Worm (Caenorhabditis elegans) whole organism, mixed stage, embryonic: Measurements from ENCODE around the gene egl-1.

Experiments
- bed-3 ChIP-seq: fragments of 200-800 bp; sonication (Bioruptor generic); optimal IDR thresholded peaks from 3 replicates; lab custom pipeline; 2018; ENCODE audit warnings: mild to moderate bottlenecking, missing genetic modification characterization, moderate library complexity, missing compliant biosample characterization
- sptf-1 ChIP-seq: sonication (generic microtip); optimal IDR thresholded peaks from 2 replicates; lab custom pipeline; 2017; ENCODE audit warnings: mild to moderate bottlenecking, missing genetic modification characterization, moderate library complexity, missing compliant biosample characterization
- unc-120 ChIP-seq: sonication (generic microtip); optimal IDR thresholded peaks from 2 replicates; lab custom pipeline; 2017; ENCODE audit warnings: missing genetic modification characterization, missing compliant biosample characterization; ENCODE audit not compliant: poor library complexity, severe bottlenecking
- unc-39 ChIP-seq: fragments of 150-350 bp; optimal IDR thresholded peaks from 2 replicates; lab custom pipeline; 2014; ENCODE audit warnings: missing biosample characterization, missing genetic modification characterization
- unc-62 ChIP-seq: fragments of 150-350 bp; optimal IDR thresholded peaks from 2 replicates; lab custom pipeline; 2014; ENCODE audit warnings: missing biosample characterization, missing genetic modification reagents, missing genetic modification characterization

DNA sequence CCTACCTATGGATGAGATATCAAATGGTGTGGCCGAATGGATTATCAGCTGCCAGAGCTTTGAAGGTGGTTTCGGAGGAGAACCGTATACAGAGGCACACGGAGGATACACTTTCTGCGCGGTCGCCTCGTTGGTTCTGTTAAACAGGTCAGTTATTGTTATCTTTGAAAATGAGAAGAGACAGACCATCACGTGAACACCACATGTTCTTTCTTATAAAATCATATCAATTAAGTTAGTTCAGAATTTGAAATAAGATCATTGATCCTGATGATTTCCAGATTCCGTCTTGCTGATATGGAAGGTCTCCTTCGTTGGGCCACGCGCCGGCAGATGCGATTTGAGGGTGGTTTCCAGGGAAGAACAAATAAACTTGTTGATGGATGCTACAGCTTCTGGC is 16.5 kb upstream of the egl-1 start:
- TF ChIP-seq bed-3 (GFP tag; lab: Kevin White, UChicago) (no peak), unc-62 (GFP tag; lab: Kevin White, UChicago) (no peak), unc-39 (tag; lab: Kevin White, UChicago) (no peak), sptf-1 (tag; lab: Kevin White, UChicago) (no peak), unc-120 (tag; lab: Kevin White, UChicago) (no peak)
